Worm (Caenorhabditis elegans) whole organism, L3 larva: ENCODE data around the gene nuo-3.
"Not testable (repeated sequence)": the region's sequence is repeated elsewhere in the genome, so short reads cannot be mapped to it uniquely, and the experiment has no call there.

ENCODE experiments used
- ZK546.5 ChIP-seq: sonication (generic microtip); optimal IDR thresholded peaks from 2 replicates; lab custom pipeline; 2017; ENCODE audit warnings: missing biosample characterization, missing genetic modification characterization
- ceh-28 ChIP-seq: fragments of 150-350 bp; optimal IDR thresholded peaks from 2 replicates; lab custom pipeline; 2014; ENCODE audit warnings: missing biosample characterization, missing genetic modification reagents, missing genetic modification characterization
- ceh-82 ChIP-seq: fragments of 150-350 bp; optimal IDR thresholded peaks from 2 replicates; lab custom pipeline; 2014; ENCODE audit warnings: missing biosample characterization, missing genetic modification characterization
- daf-12 ChIP-seq: fragments of 150-350 bp; optimal IDR thresholded peaks from 2 replicates; lab custom pipeline; 2014; ENCODE audit warnings: missing biosample characterization, missing genetic modification reagents, missing genetic modification characterization
- elt-3 ChIP-seq, 3 experiments: fragments of 150-350 bp in 1 of 3; sonication (generic microtip) in 2 of 3; optimal IDR thresholded peaks; 2 replicates in 2 of 3; 4 replicates in 1 of 3; lab custom pipeline; 2014 to 2017; ENCODE audit warnings: missing biosample characterization in 3 of 3, missing genetic modification characterization in 3 of 3
- eor-1 ChIP-seq, 2 experiments: fragments of 150-350 bp; optimal IDR thresholded peaks; 2 replicates each; lab custom pipeline; 2014 to 2018; ENCODE audit warnings: missing biosample characterization in 2 of 2, missing genetic modification characterization in 2 of 2
- fkh-10 ChIP-seq: sonication (generic microtip); optimal IDR thresholded peaks from 2 replicates; lab custom pipeline; 2017; ENCODE audit warnings: missing biosample characterization, missing genetic modification reagents, missing genetic modification characterization
- fkh-2 ChIP-seq: fragments of 150-350 bp; optimal IDR thresholded peaks from 2 replicates; lab custom pipeline; 2014; ENCODE audit warnings: missing biosample characterization, missing genetic modification reagents, missing genetic modification characterization
- fos-1 ChIP-seq: fragments of 150-350 bp; optimal IDR thresholded peaks from 2 replicates; lab custom pipeline; 2014; ENCODE audit warnings: missing biosample characterization, missing genetic modification characterization
- hmg-11 ChIP-seq: sonication (generic microtip); optimal IDR thresholded peaks from 2 replicates; lab custom pipeline; 2016; ENCODE audit warnings: missing genetic modification characterization, missing compliant biosample characterization
- jun-1 ChIP-seq: fragments of 150-350 bp; optimal IDR thresholded peaks from 2 replicates; lab custom pipeline; 2014; ENCODE audit warnings: missing biosample characterization, missing genetic modification reagents, missing genetic modification characterization
- lin-15B ChIP-seq: fragments of 150-350 bp; optimal IDR thresholded peaks from 2 replicates; lab custom pipeline; 2014; ENCODE audit warnings: missing biosample characterization, missing genetic modification characterization
- lin-39 ChIP-seq: fragments of 150-350 bp; optimal IDR thresholded peaks from 2 replicates; lab custom pipeline; 2018; ENCODE audit warnings: missing biosample characterization, missing genetic modification reagents, missing genetic modification characterization
- lsy-12 ChIP-seq: sonication (generic microtip); optimal IDR thresholded peaks from 2 replicates; lab custom pipeline; 2016; ENCODE audit warnings: mild to moderate bottlenecking, missing genetic modification characterization, missing compliant biosample characterization
- mml-1 ChIP-seq: fragments of 150-350 bp; sonication (generic microtip); optimal IDR thresholded peaks from 3 replicates; lab custom pipeline; 2014; ENCODE audit warnings: missing biosample characterization, missing genetic modification characterization
- nhr-11 ChIP-seq: fragments of 150-350 bp; optimal IDR thresholded peaks from 2 replicates; lab custom pipeline; 2014; ENCODE audit warnings: missing biosample characterization, missing genetic modification characterization
- nhr-23 ChIP-seq: fragments of 150-350 bp; optimal IDR thresholded peaks from 2 replicates; lab custom pipeline; 2014; ENCODE audit warnings: missing biosample characterization, missing genetic modification reagents, missing genetic modification characterization
- nhr-25 ChIP-seq: sonication (generic microtip); optimal IDR thresholded peaks from 2 replicates; lab custom pipeline; 2017; ENCODE audit warnings: missing biosample characterization, missing genetic modification characterization
- nhr-28 ChIP-seq: fragments of 150-350 bp; optimal IDR thresholded peaks from 2 replicates; lab custom pipeline; 2014; ENCODE audit warnings: missing biosample characterization, missing genetic modification characterization
- nhr-43 ChIP-seq: sonication (generic microtip); optimal IDR thresholded peaks from 2 replicates; lab custom pipeline; 2016; ENCODE audit warnings: mild to moderate bottlenecking, missing genetic modification characterization, missing compliant biosample characterization; ENCODE audit not compliant: poor library complexity, severe bottlenecking
- nhr-67 ChIP-seq: fragments of 150-350 bp; optimal IDR thresholded peaks from 2 replicates; lab custom pipeline; 2014; ENCODE audit warnings: missing biosample characterization, missing genetic modification characterization
- nhr-76 ChIP-seq: fragments of 150-350 bp; sonication (generic microtip); optimal IDR thresholded peaks from 5 replicates; lab custom pipeline; 2014; ENCODE audit warnings: missing biosample characterization, missing genetic modification characterization
- nhr-77 ChIP-seq: fragments of 150-350 bp; optimal IDR thresholded peaks from 2 replicates; lab custom pipeline; 2014; ENCODE audit warnings: missing biosample characterization, missing genetic modification characterization
- pha-4 ChIP-seq: fragments of 150-350 bp; optimal IDR thresholded peaks from 2 replicates; lab custom pipeline; 2014; ENCODE audit warnings: missing biosample characterization, missing genetic modification reagents, missing genetic modification characterization
- pqm-1 ChIP-seq: fragments of 150-350 bp; optimal IDR thresholded peaks from 2 replicates; lab custom pipeline; 2017; ENCODE audit warnings: missing biosample characterization, missing genetic modification characterization, inconsistent platforms
- sea-2 ChIP-seq: fragments of 150-350 bp; sonication (generic microtip); optimal IDR thresholded peaks from 4 replicates; lab custom pipeline; 2014; ENCODE audit warnings: missing biosample characterization, missing genetic modification reagents, missing genetic modification characterization
- skn-1 ChIP-seq: fragments of 150-350 bp; optimal IDR thresholded peaks from 2 replicates; lab custom pipeline; 2014; ENCODE audit warnings: missing biosample characterization, missing genetic modification characterization
- snpc-4 ChIP-seq: fragments of 150-350 bp; optimal IDR thresholded peaks from 2 replicates; lab custom pipeline; 2014; ENCODE audit warnings: missing biosample characterization, missing genetic modification characterization
- tbx-2 ChIP-seq: sonication (generic microtip); optimal IDR thresholded peaks from 2 replicates; lab custom pipeline; 2016; ENCODE audit warnings: mild to moderate bottlenecking, missing genetic modification characterization, missing compliant biosample characterization
- unc-62 ChIP-seq: fragments of 150-350 bp; sonication (generic microtip); optimal IDR thresholded peaks from 4 replicates; lab custom pipeline; 2014; ENCODE audit warnings: missing biosample characterization, missing genetic modification reagents, missing genetic modification characterization
- zag-1 ChIP-seq: fragments of 150-350 bp; optimal IDR thresholded peaks from 2 replicates; lab custom pipeline; 2014; ENCODE audit warnings: missing biosample characterization, missing genetic modification characterization

Gene nuo-3

ce11 chrIV:14784481-14784880 lies 12.9 kb downstream of the nuo-3 start, which contains the start of gene nlp-56:
TSS of gene nlp-56 (minus strand) at chrIV:14784737.
- no peak for TF ChIP-seq elt-3 (tag; optimal IDR thresholded peaks at IDR 0.05; lab: Kevin White, UChicago)
- no peak for TF ChIP-seq nhr-77 (tag; lab: Kevin White, UChicago)
- no peak for TF ChIP-seq fkh-2 (tag; lab: Kevin White, UChicago)
- TF ChIP-seq zag-1 (tag; lab: Kevin White, UChicago) = no peak
- TF ChIP-seq nhr-43 = no peak
- TF ChIP-seq ceh-82 = no peak
- TF ChIP-seq sea-2 (GFP tag; lab: Kevin White, UChicago) = no peak
- TF ChIP-seq jun-1 (tag; lab: Kevin White, UChicago) = no peak
- no peak for TF ChIP-seq unc-62
- TF ChIP-seq tbx-2 = no peak
- TF ChIP-seq mml-1 (tag; lab: Kevin White, UChicago) = no peak
- no peak for TF ChIP-seq pqm-1 (tag; lab: Kevin White, UChicago)
- no peak for TF ChIP-seq ceh-28 (tag; lab: Kevin White, UChicago)
- TF ChIP-seq daf-12 (tag; lab: Kevin White, UChicago) = no peak
- TF ChIP-seq fos-1 = no peak
- TF ChIP-seq lsy-12 (tag; lab: Kevin White, UChicago) = no peak
- TF ChIP-seq fkh-10 (GFP tag; lab: Kevin White, UChicago) = no peak
- TF ChIP-seq eor-1 (tag; optimal IDR thresholded peaks at IDR 0.05; lab: Kevin White, UChicago) = no peak
- TF ChIP-seq nhr-67 (tag; lab: Kevin White, UChicago) = no peak
- TF ChIP-seq ZK546.5 = no peak
- TF ChIP-seq, all 47 proteins: peak for 0

- no peak for TF ChIP-seq nhr-43
These were observed 15.1 kb downstream of the nuo-3 start, which contains the start of gene Y57G11C.1130 for ce11 chrIV:14782211-14782610. TSS of gene Y57G11C.1130 (plus strand) at chrIV:14782511.

- TF ChIP-seq nhr-25 = no peak
- no peak for TF ChIP-seq skn-1 (tag; lab: Kevin White, UChicago)
- TF ChIP-seq nhr-11 (tag; lab: Kevin White, UChicago) = no peak
- TF ChIP-seq nhr-23 (tag; lab: Kevin White, UChicago) = no peak
- TF ChIP-seq fkh-2 (tag; lab: Kevin White, UChicago) = no peak
- TF ChIP-seq jun-1 (tag; lab: Kevin White, UChicago) = no peak
- TF ChIP-seq ZK546.5 = no peak
- no peak for TF ChIP-seq hmg-11
These were observed 15.8 kb downstream of the nuo-3 start, which contains the start of gene Y57G11C.8 for ce11 chrIV:14781537-14781936. TSS of gene Y57G11C.8 (plus strand) at chrIV:14781837.

ce11 chrIV:14780566-14780965 lies 16.8 kb downstream of the nuo-3 start:
- peak; percentile 38 for TF ChIP-seq snpc-4 (tag; lab: Kevin White, UChicago)

- TF ChIP-seq pha-4, lin-39, nhr-28 (tag; lab: Kevin White, UChicago): not testable (repeated sequence)
These were observed 22.9 kb downstream of the nuo-3 start, which contains the start of gene Y57G11C.51 for ce11 chrIV:14774454-14774853. TSS of gene Y57G11C.51 (minus strand) at chrIV:14774554.

ce11 chrIV:14773280-14774071 lies 23.9 kb downstream of the nuo-3 start, which contains the start of gene Y57G11C.36:
TSS of gene Y57G11C.36 (minus strand) at chrIV:14773781.
- TF ChIP-seq lin-15B (tag; lab: Kevin White, UChicago) (peak; percentile 3), nhr-76 (tag; lab: Kevin White, UChicago) (no peak)
